Worm (Caenorhabditis elegans): Measurements from ENCODE around the gene asna-1.

The asna-1 gene

DNA sequence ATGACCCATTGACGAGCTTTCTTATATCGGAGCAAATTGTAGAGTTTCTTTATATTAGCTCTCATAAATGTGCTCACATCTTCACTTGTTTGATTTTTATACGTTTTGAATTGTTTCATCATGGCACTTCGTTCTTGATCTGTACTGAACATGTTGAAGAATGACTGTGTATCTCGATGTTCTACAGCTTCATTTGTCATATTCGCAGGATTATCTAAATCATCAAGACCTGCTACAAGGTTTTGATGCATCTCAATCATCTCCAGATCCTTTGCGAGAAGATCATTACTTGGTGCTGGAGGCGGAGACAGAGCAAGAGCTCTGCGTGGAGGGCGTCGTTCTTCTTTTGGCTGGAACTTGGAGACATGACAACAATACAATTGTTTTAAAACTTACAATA lies 8.4 kb downstream of the asna-1 start:
- TF ChIP-seq B0035.1 (tag; optimal IDR thresholded peaks at IDR 0.05) (no peak), mcd-1 (GFP tag; IDR thresholded peaks at IDR 0.05) (no peak), somi-1 (GFP tag; optimal IDR thresholded peaks at IDR 0.05) (no peak), K12H6.12 (tag; optimal IDR thresholded peaks at IDR 0.05) (no peak), ceh-40 (GFP tag; IDR thresholded peaks at IDR 0.05) (no peak), nfyb-1 (GFP tag; IDR thresholded peaks at IDR 0.05) (no peak), sea-2 (GFP tag; IDR thresholded peaks at IDR 0.05) (no peak), lin-35 (GFP tag; optimal IDR thresholded peaks at IDR 0.05) (no peak), unc-130 (GFP tag; optimal IDR thresholded peaks at IDR 0.05) (no peak), ama-1 (optimal IDR thresholded peaks at IDR 0.05) (no peak), ama-1 (GFP tag; optimal IDR thresholded peaks at IDR 0.05) (no peak), ets-4 (GFP tag; optimal IDR thresholded peaks at IDR 0.05) (no peak)

DNA sequence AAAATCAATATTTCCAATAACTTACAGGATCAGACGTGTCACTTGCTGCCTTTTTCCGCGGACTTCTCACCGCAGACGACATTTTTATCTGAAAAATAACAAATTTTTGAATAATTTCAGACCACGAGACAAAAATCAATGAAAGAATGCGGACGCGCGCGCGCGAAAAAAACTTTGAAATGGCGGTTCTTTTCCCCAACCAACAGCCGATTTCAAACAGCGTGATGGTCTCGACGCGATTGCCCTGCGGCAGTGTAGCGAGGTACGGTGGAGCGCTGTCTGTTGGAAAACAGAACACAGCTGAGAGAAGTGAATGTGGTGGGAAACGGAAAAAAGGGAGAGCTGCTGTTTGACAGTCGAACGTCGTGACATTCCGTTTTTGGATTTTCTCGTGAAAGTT lies 9.2 kb downstream of the asna-1 start, which contains the start of gene lin-9:
lin-9 (minus strand) TSS at position 88 of the 400 bp plus-strand sequence.
- TF ChIP-seq Y53G8AR.9 (GFP tag; conservative IDR thresholded peaks at IDR 0.05), result peak; percentile 98
- TF ChIP-seq ztf-18 (tag; optimal IDR thresholded peaks at IDR 0.05), result peak; percentile 87
- TF ChIP-seq F39B2.1 (GFP tag; IDR thresholded peaks at IDR 0.05), result peak; percentile 91
- TF ChIP-seq chd-7 (tag; optimal IDR thresholded peaks at IDR 0.05), result peak; percentile 87
- no peak for TF ChIP-seq ccch-3 (GFP tag; optimal IDR thresholded peaks at IDR 0.05)
- peak; percentile 99 for TF ChIP-seq ceh-91 (GFP tag; IDR thresholded peaks at IDR 0.05)
- TF ChIP-seq nfya-1 (tag; optimal IDR thresholded peaks at IDR 0.05; ENCODE audit: borderline replicate concordance, insufficient read depth), result no peak
- TF ChIP-seq bed-2 (GFP tag; IDR thresholded peaks at IDR 0.05), result peak; percentile 91
- TF ChIP-seq hsf-1 (GFP tag; IDR thresholded peaks at IDR 0.05), result peak; percentile 93
- peak; percentile 77; the same call in 1 of the 2 replicates for TF ChIP-seq egl-18 (GFP tag; IDR thresholded peaks at IDR 0.05)
- TF ChIP-seq F55B11.4 (tag; optimal IDR thresholded peaks at IDR 0.05; ENCODE audit: borderline replicate concordance, insufficient read depth), result no peak
- TF ChIP-seq mel-28 (tag; optimal IDR thresholded peaks at IDR 0.05; ENCODE audit: borderline replicate concordance), result no peak
- TF ChIP-seq B0261.1 (tag; optimal IDR thresholded peaks at IDR 0.05), result peak; percentile 10
- TF ChIP-seq Y79H2A.3 (GFP tag; conservative IDR thresholded peaks at IDR 0.05), result peak; percentile 82
- TF ChIP-seq dpff-1 (tag; optimal IDR thresholded peaks at IDR 0.05), result no peak
- peak; percentile 93 for TF ChIP-seq unc-130 (GFP tag; optimal IDR thresholded peaks at IDR 0.05)
- peak; percentile 96 for TF ChIP-seq ekl-4 (GFP tag; IDR thresholded peaks at IDR 0.05)
- TF ChIP-seq F57A8.1 (GFP tag; optimal IDR thresholded peaks at IDR 0.05), result no peak
- peak; percentile 53 for TF ChIP-seq ztf-22 (GFP tag; optimal IDR thresholded peaks at IDR 0.05)
- peak; percentile 85 for TF ChIP-seq hrde-1 (tag; optimal IDR thresholded peaks at IDR 0.05; ENCODE audit: borderline replicate concordance)
- peak; percentile 84 for TF ChIP-seq aptf-2 (GFP tag; conservative IDR thresholded peaks at IDR 0.05)
- TF ChIP-seq Y56A3A.18 (GFP tag; IDR thresholded peaks at IDR 0.05), result peak; percentile 85
- peak; percentile 85 for TF ChIP-seq cebp-1 (GFP tag; IDR thresholded peaks at IDR 0.05)
- TF ChIP-seq cebp-1 (tag; optimal IDR thresholded peaks at IDR 0.05), result peak; percentile 94
- peak; percentile 86 for TF ChIP-seq hmg-1.2 (GFP tag; IDR thresholded peaks at IDR 0.05)
- TF ChIP-seq sea-2 (GFP tag; IDR thresholded peaks at IDR 0.05), result no peak
- TF ChIP-seq tbp1 (GFP tag; optimal IDR thresholded peaks at IDR 0.05), result peak; percentile 75
- peak; percentile 41; the same call in 1 of the 2 replicates for TF ChIP-seq egl-44 (GFP tag; IDR thresholded peaks at IDR 0.05)
- no peak for TF ChIP-seq T26A5.8 (tag; optimal IDR thresholded peaks at IDR 0.05)
- TF ChIP-seq F33H1.4 (GFP tag; IDR thresholded peaks at IDR 0.05), result peak; percentile 100
- 0 out of 2 replicates have a peak, but pooled peaks have one; percentile 89 for TF ChIP-seq nfya-2 (GFP tag; IDR thresholded peaks at IDR 0.05)
- 0 out of 2 replicates have a peak, but pooled peaks have one; percentile 65 for TF ChIP-seq let-526 (GFP tag; IDR thresholded peaks at IDR 0.05)
- TF ChIP-seq lin-40 (tag; optimal IDR thresholded peaks at IDR 0.05), result peak; percentile 96
- TF ChIP-seq nhr-80 (tag; optimal IDR thresholded peaks at IDR 0.05), result peak; percentile 76
- peak; percentile 95 for TF ChIP-seq C17E4.6 (GFP tag; IDR thresholded peaks at IDR 0.05)
- TF ChIP-seq dpl-1 (GFP tag; optimal IDR thresholded peaks at IDR 0.05), result peak; percentile 97
- TF ChIP-seq atf-7 (tag; optimal IDR thresholded peaks at IDR 0.05), result peak; percentile 86
- no peak for TF ChIP-seq aptf-3 (GFP tag; IDR thresholded peaks at IDR 0.05)
